Worm (Caenorhabditis elegans) whole organism, L4 larva: ENCODE measurements around the gene par-3.

Experiments used
- aly-2 ChIP-seq: sonication (generic microtip); optimal IDR thresholded peaks from 2 replicates; lab custom pipeline; 2018; ENCODE audit warnings: missing biosample characterization, missing genetic modification characterization
- ama-1 ChIP-seq: fragments of 150-350 bp; optimal IDR thresholded peaks from 2 replicates; lab custom pipeline; 2014; ENCODE audit warnings: inconsistent platforms, mixed read lengths
- lin-13 ChIP-seq: fragments of 150-350 bp; optimal IDR thresholded peaks from 2 replicates; lab custom pipeline; 2014; ENCODE audit warnings: missing biosample characterization, missing genetic modification reagents, missing genetic modification characterization
- nhr-6 ChIP-seq: fragments of 150-350 bp; optimal IDR thresholded peaks from 2 replicates; lab custom pipeline; 2014; ENCODE audit warnings: missing biosample characterization, missing genetic modification characterization
- nhr-77 ChIP-seq: fragments of 150-350 bp; optimal IDR thresholded peaks from 2 replicates; lab custom pipeline; 2014; ENCODE audit warnings: missing biosample characterization, missing genetic modification characterization
- pha-4 ChIP-seq, 2 experiments: fragments of 150-350 bp in 1 of 2; fragments of 200-800 bp in 1 of 2; sonication (Bioruptor generic) in 1 of 2; IDR thresholded peaks in 1 of 2; optimal IDR thresholded peaks in 1 of 2; 2 replicates each; pipeline versions ENCODE4 v1.3.6 to Lab custom; 2014 to 2022; ENCODE audit warnings: missing genetic modification characterization in 2 of 2, missing genetic modification reagents in 2 of 2, missing biosample characterization in 1 of 2, missing compliant biosample characterization in 1 of 2

DNA sequence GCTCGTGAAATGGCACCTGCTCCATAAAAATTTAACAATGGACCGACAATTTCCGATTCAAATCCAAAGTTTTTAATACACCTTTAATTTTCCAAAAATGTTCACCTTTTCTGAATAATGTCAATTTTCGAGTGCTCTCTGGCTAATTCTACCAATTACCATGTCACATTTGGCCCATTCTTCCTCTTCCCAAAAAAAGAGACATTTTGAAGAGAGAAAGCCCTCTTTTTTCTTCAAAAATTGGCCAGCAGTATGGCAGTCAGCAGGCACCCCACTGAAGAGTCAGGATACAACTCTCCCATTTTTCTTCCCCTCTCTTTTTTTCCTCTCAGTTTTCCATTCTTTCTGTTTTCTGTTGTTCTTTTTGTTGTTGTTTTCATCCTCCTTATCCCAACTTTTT lies 29.5 kb upstream of the par-3 start:
- TF ChIP-seq lin-13 (no peak), pha-4 (GFP tag; IDR thresholded peaks at IDR 0.05; lab: Robert Waterston, UW) (no peak), pha-4 (tag; optimal IDR thresholded peaks at IDR 0.05; lab: Kevin White, UChicago) (no peak), nhr-6 (no peak), nhr-77 (tag; lab: Kevin White, UChicago) (no peak), aly-2 (no peak), ama-1 (lab: Kevin White, UChicago) (no peak)
